Fruit fly (Drosophila melanogaster): Measurements from ENCODE around the gene CG33177.
A peak's percentile ranks its signal among the peaks of the same experiment; 100 is the strongest.

The CG33177 gene

DNA sequence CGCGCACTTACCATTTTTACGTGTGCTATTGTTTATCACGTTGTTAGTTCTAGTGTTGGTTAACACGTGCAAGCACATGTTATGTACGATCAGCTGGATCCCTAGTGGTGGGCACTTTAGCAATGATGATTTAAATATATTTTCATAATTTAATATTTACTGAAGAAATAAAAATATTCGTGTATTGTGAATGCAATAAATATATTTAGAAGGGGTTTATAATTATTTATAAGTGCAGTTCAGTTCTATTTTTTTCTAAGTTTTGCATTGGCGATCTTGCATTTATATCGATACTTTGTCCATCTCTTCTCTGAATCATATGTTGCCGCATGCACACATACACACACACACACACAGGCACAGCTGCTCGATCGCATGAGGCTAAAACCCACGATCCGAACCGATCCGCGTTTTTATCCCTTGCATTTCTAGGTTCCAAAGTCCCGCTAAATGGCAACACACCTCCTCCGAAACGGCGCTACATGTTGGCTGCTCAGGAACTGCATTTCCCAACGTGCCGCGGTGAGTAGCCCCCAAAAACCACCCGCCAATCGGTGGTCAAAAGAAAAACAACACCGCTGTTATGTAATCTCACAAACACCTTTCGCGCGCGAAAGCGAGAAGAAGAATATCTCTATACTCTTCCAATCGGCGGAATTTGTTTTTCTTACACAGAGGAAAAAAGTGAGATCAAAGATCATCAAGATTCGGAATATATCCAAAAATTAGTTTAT, 4.8 kb downstream of the CG33177 start, which contains the start of the genes CG15027 and Dbct:
TSS of gene CG15027 (minus strand) at position 51 of the 734 bp plus-strand sequence.
TSS of gene Dbct (plus strand) at position 349 of the 734 bp plus-strand sequence.
- no peak for TF ChIP-seq TFAM (GFP tag; optimal IDR thresholded peaks at IDR 0.05)
- TF ChIP-seq ind (GFP tag; optimal IDR thresholded peaks at IDR 0.05), result peak; percentile 73
- TF ChIP-seq ara (GFP tag; IDR thresholded peaks at IDR 0.05), result peak; percentile 56; the same call in 1 of the 2 replicates
- no peak for TF ChIP-seq CG17186 (GFP tag; optimal IDR thresholded peaks at IDR 0.05)
- peak; percentile 74 for TF ChIP-seq Sry-δ (GFP tag; optimal IDR thresholded peaks at IDR 0.05)
- no peak for TF ChIP-seq crc (GFP tag; optimal IDR thresholded peaks at IDR 0.05)
- TF ChIP-seq Dbx (GFP tag; IDR thresholded peaks at IDR 0.05), result peak; percentile 74; the same call in 2 of the 3 replicates
- TF ChIP-seq CG1792 (GFP tag; optimal IDR thresholded peaks at IDR 0.05), result no peak
- peak; percentile 62 for TF ChIP-seq CG31224 (GFP tag; IDR thresholded peaks at IDR 0.05)
- no peak for TF ChIP-seq yki (optimal IDR thresholded peaks at IDR 0.05)
- peak; percentile 73; the same call in 2 of the 3 replicates for TF ChIP-seq CG34224 (GFP tag; IDR thresholded peaks at IDR 0.05; ENCODE audit: partially characterized antibody)
- peak; percentile 60; the same call in 1 of the 2 replicates for TF ChIP-seq CG6689 (GFP tag; IDR thresholded peaks at IDR 0.05)
- TF ChIP-seq Xbp1 (GFP tag; optimal IDR thresholded peaks at IDR 0.05), result peak; percentile 69
- peak; percentile 42 for TF ChIP-seq Meics (GFP tag; optimal IDR thresholded peaks at IDR 0.05)
- TF ChIP-seq ci (GFP tag; IDR thresholded peaks at IDR 0.05), result peak; percentile 71; the same call in 2 of the 3 replicates
- peak; percentile 64 for TF ChIP-seq al (GFP tag; IDR thresholded peaks at IDR 0.05)
- peak; percentile 84 to 96 for TF ChIP-seq crp (GFP tag; optimal IDR thresholded peaks at IDR 0.05)
- 0 out of 3 replicates have a peak, but pooled peaks have one; percentile 49 for TF ChIP-seq mld (GFP tag; IDR thresholded peaks at IDR 0.05; ENCODE audit: partially characterized antibody)
- no peak for TF ChIP-seq ac (GFP tag; optimal IDR thresholded peaks at IDR 0.05)
- TF ChIP-seq CG11085 (GFP tag; IDR thresholded peaks at IDR 0.05), result peak; percentile 60; the same call in 1 of the 2 replicates
- no peak for TF ChIP-seq schlank (tag; optimal IDR thresholded peaks at IDR 0.05)
- TF ChIP-seq Sox102F (GFP tag; optimal IDR thresholded peaks at IDR 0.05), result peak; percentile 65
- TF ChIP-seq gcm2 (GFP tag; optimal IDR thresholded peaks at IDR 0.05), result no peak
- TF ChIP-seq CG12942 (GFP tag; optimal IDR thresholded peaks at IDR 0.05), result peak; percentile 72
- TF ChIP-seq Antp (GFP tag; optimal IDR thresholded peaks at IDR 0.05), result no peak
- no peak for TF ChIP-seq CG17612 (GFP tag; IDR thresholded peaks at IDR 0.05)
- peak; percentile 69 for TF ChIP-seq unc-4 (GFP tag; IDR thresholded peaks at IDR 0.05; ENCODE audit: partially characterized antibody)
- no peak for TF ChIP-seq fru (optimal IDR thresholded peaks at IDR 0.05)
- TF ChIP-seq Ravus (GFP tag; IDR thresholded peaks at IDR 0.05), result no peak; the same call in 1 of the 2 replicates
- TF ChIP-seq CG16779 (GFP tag; IDR thresholded peaks at IDR 0.05), result no peak
- TF ChIP-seq rib (GFP tag; IDR thresholded peaks at IDR 0.05), result 0 out of 2 replicates have a peak, but pooled peaks have one; percentile 34
- TF ChIP-seq Dip2 (GFP tag; IDR thresholded peaks at IDR 0.05), result no peak
- TF ChIP-seq gro (GFP tag; optimal IDR thresholded peaks at IDR 0.05), result no peak
- peak; percentile 72 for TF ChIP-seq slbo (GFP tag; IDR thresholded peaks at IDR 0.05)
- no peak for TF ChIP-seq CG16863 (GFP tag; optimal IDR thresholded peaks at IDR 0.05)
- TF ChIP-seq Abd-B (GFP tag; optimal IDR thresholded peaks at IDR 0.05), result peak; percentile 48
- peak; percentile 35 for TF ChIP-seq vfl (GFP tag; optimal IDR thresholded peaks at IDR 0.05)
- TF ChIP-seq CG8765 (GFP tag; IDR thresholded peaks at IDR 0.05), result peak; percentile 26; the same call in 1 of the 2 replicates
- no peak for TF ChIP-seq emc (GFP tag; optimal IDR thresholded peaks at IDR 0.05)
- TF ChIP-seq Bgb (GFP tag; IDR thresholded peaks at IDR 0.05; ENCODE audit: partially characterized antibody), result peak; percentile 40; the same call in 1 of the 2 replicates
- TF ChIP-seq CG7271 (tag; optimal IDR thresholded peaks at IDR 0.05), result no peak
- TF ChIP-seq kah (GFP tag; optimal IDR thresholded peaks at IDR 0.05), result peak; percentile 30
- no peak for TF ChIP-seq Bteb2 (GFP tag; optimal IDR thresholded peaks at IDR 0.05)
- TF ChIP-seq az2 (GFP tag; optimal IDR thresholded peaks at IDR 0.05), result peak; percentile 44
- TF ChIP-seq Xrp1 (GFP tag; IDR thresholded peaks at IDR 0.05), result peak; percentile 83
- TF ChIP-seq dmrt99B (tag; optimal IDR thresholded peaks at IDR 0.05), result peak; percentile 52
- TF ChIP-seq esg (GFP tag; conservative IDR thresholded peaks at IDR 0.05), result peak; percentile 44
- no peak for TF ChIP-seq CG43689 (GFP tag; IDR thresholded peaks at IDR 0.05)
- peak; percentile 39 for TF ChIP-seq stwl (tag; optimal IDR thresholded peaks at IDR 0.05)
- TF ChIP-seq ase (GFP tag; IDR thresholded peaks at IDR 0.05), result peak; percentile 59; the same call in 2 of the 3 replicates

Measured in whole organism, embryonic.